Worm (Caenorhabditis elegans) whole organism, L2 larva: ENCODE data around the gene ceh-16.

Source experiments
- aly-2 ChIP-seq: fragments of 150-350 bp; optimal IDR thresholded peaks from 2 replicates; lab custom pipeline; 2014; ENCODE audit warnings: missing biosample characterization, missing genetic modification characterization
- ceh-82 ChIP-seq: fragments of 150-350 bp; optimal IDR thresholded peaks from 2 replicates; lab custom pipeline; 2014; ENCODE audit warnings: missing biosample characterization, missing genetic modification characterization
- ztf-11 ChIP-seq: sonication (generic microtip); optimal IDR thresholded peaks from 2 replicates; lab custom pipeline; 2017; ENCODE audit warnings: missing biosample characterization, missing genetic modification characterization

ce11 chrIII:8577534-8577933, 45.0 kb upstream of the ceh-16 start:
- TF ChIP-seq ztf-11 (tag; lab: Kevin White, UChicago) (no peak), aly-2 (tag; lab: Kevin White, UChicago) (no peak), ceh-82 (tag; lab: Kevin White, UChicago) (no peak)
